Fruit fly (Drosophila melanogaster) Kc167 (cell line): ENCODE results near the gene Kaz1-ORFB.

Experiments used
- Myc ChIP-seq: fragments of >200 bp; optimal IDR thresholded peaks from 2 replicates; lab custom pipeline; 2017; ENCODE audit warnings: missing external identifiers
- Sin3A ChIP-seq: fragments of >200 bp; optimal IDR thresholded peaks from 2 replicates; lab custom pipeline; 2018; ENCODE audit warnings: missing external identifiers
- h ChIP-seq: fragments of >200 bp; optimal IDR thresholded peaks from 3 replicates; lab custom pipeline; 2018; ENCODE audit warnings: missing external identifiers
- insv ChIP-seq: fragments of >200 bp; optimal IDR thresholded peaks from 3 replicates; lab custom pipeline; 2018; ENCODE audit warnings: missing external identifiers
- psq ChIP-seq: fragments of >200 bp; optimal IDR thresholded peaks from 2 replicates; lab custom pipeline; 2017; ENCODE audit warnings: missing external identifiers
- ttk ChIP-seq: sonication (Bioruptor generic); optimal IDR thresholded peaks from 2 replicates; lab custom pipeline; 2017; ENCODE audit warnings: missing external identifiers

Kaz1-ORFB gene

dm6 chr3L:263500-264377 lies 47.3 kb downstream of the Kaz1-ORFB start:
- no peak for TF ChIP-seq psq (lab: Kevin White, UChicago)
- no peak for TF ChIP-seq Myc (lab: Kevin White, UChicago)
- no peak for TF ChIP-seq h (lab: Kevin White, UChicago)
- TF ChIP-seq Sin3A: no peak
- no peak for TF ChIP-seq ttk
- TF ChIP-seq insv (lab: Kevin White, UChicago): no peak

- TF ChIP-seq psq (lab: Kevin White, UChicago): no peak
- TF ChIP-seq h (lab: Kevin White, UChicago): no peak
- TF ChIP-seq insv (lab: Kevin White, UChicago): no peak
- TF ChIP-seq ttk: no peak
- TF ChIP-seq Myc (lab: Kevin White, UChicago): no peak
- TF ChIP-seq Sin3A: no peak
Observed at dm6 chr3L:264378-265151, 48.1 kb downstream of the Kaz1-ORFB start, which contains the start of the genes Tudor-SN and mRpL17. TSS of gene Tudor-SN (minus strand) at chr3L:264380. TSS of gene mRpL17 (plus strand) at chr3L:264779.

dm6 chr3L:265808-266207 lies 49.4 kb downstream of the Kaz1-ORFB start, which contains the start of gene CG34263:
TSS of gene CG34263 (minus strand) at chr3L:265908.
- TF ChIP-seq Myc (lab: Kevin White, UChicago): no peak
- no peak for TF ChIP-seq psq (lab: Kevin White, UChicago)
- TF ChIP-seq h (lab: Kevin White, UChicago): no peak
- no peak for TF ChIP-seq insv (lab: Kevin White, UChicago)
- TF ChIP-seq Sin3A: no peak
- no peak for TF ChIP-seq ttk

dm6 chr3L:267083-267482 lies 50.7 kb downstream of the Kaz1-ORFB start, which contains the start of gene miple1:
TSS of gene miple1 (plus strand) at chr3L:267299.
- TF ChIP-seq insv (lab: Kevin White, UChicago) (no peak), Myc (lab: Kevin White, UChicago) (no peak), psq (lab: Kevin White, UChicago) (no peak), h (lab: Kevin White, UChicago) (no peak), ttk (no peak), Sin3A (no peak)

- TF ChIP-seq Sin3A: no peak
- no peak for TF ChIP-seq h (lab: Kevin White, UChicago)
- TF ChIP-seq psq (lab: Kevin White, UChicago): no peak
- TF ChIP-seq Myc (lab: Kevin White, UChicago): no peak
- TF ChIP-seq insv (lab: Kevin White, UChicago): no peak
- TF ChIP-seq ttk: no peak
Observed at dm6 chr3L:267618-268017, 51.2 kb downstream of the Kaz1-ORFB start.
